Worm (Caenorhabditis elegans) whole organism, young adult: ENCODE measurements around the gene T04C12.8.

Experiments used
- B0261.1 ChIP-seq: sonication (generic microtip); optimal IDR thresholded peaks from 2 replicates; lab custom pipeline; 2016; ENCODE audit warnings: mild to moderate bottlenecking, missing genetic modification characterization, moderate library complexity, missing compliant biosample characterization
- C06A6.2 ChIP-seq: fragments of 200-800 bp; sonication (Bioruptor generic); conservative IDR thresholded peaks from 2 replicates; pipeline ENCODE4 v1.3.6; 2022; ENCODE audit warnings: missing genetic modification characterization, missing compliant biosample characterization
- F33H1.4 ChIP-seq: fragments of 200-800 bp; sonication (Bioruptor generic); IDR thresholded peaks from 2 replicates; pipeline ENCODE4 v1.3.6; 2022; ENCODE audit warnings: missing genetic modification reagents, missing genetic modification characterization, missing compliant biosample characterization
- F37B4.10 ChIP-seq: fragments of 200-800 bp; sonication (Bioruptor generic); IDR thresholded peaks from 2 replicates; pipeline ENCODE4 v1.3.6; 2022; ENCODE audit warnings: missing genetic modification characterization, missing compliant biosample characterization
- F57A8.1 ChIP-seq: fragments of 200-800 bp; sonication (Bioruptor generic); optimal IDR thresholded peaks from 2 replicates; lab custom pipeline; 2018; ENCODE audit warnings: mild to moderate bottlenecking, missing genetic modification characterization, moderate library complexity, missing compliant biosample characterization
- T07F8.4 ChIP-seq: sonication (generic microtip); optimal IDR thresholded peaks from 2 replicates; lab custom pipeline; 2016; ENCODE audit warnings: mild to moderate bottlenecking, missing genetic modification characterization, moderate library complexity, missing compliant biosample characterization
- Y53F4B.3 ChIP-seq: fragments of 200-800 bp; sonication (Bioruptor generic); IDR thresholded peaks from 2 replicates; pipeline ENCODE4 v1.3.6; 2022; ENCODE audit warnings: missing genetic modification reagents, missing genetic modification characterization, missing compliant biosample characterization
- Y53G8AR.9 ChIP-seq: fragments of 200-800 bp; sonication (Bioruptor generic); conservative IDR thresholded peaks from 2 replicates; pipeline ENCODE4 v1.3.6; 2022; ENCODE audit warnings: missing genetic modification reagents, missing genetic modification characterization, missing compliant biosample characterization
- Y67H2A.10 ChIP-seq: fragments of 200-800 bp; sonication (Bioruptor generic); conservative IDR thresholded peaks from 2 replicates; pipeline ENCODE4 v1.3.6; 2022; ENCODE audit warnings: missing genetic modification reagents, missing genetic modification characterization, missing compliant biosample characterization
- Y95B8A.8 ChIP-seq: fragments of 200-800 bp; sonication (Bioruptor generic); IDR thresholded peaks from 2 replicates; pipeline ENCODE4 v1.3.6; 2022; ENCODE audit warnings: missing genetic modification reagents, missing genetic modification characterization, missing compliant biosample characterization
- aptf-2 ChIP-seq: fragments of 200-800 bp; sonication (Bioruptor generic); conservative IDR thresholded peaks from 2 replicates; pipeline ENCODE4 v1.3.6; 2022; ENCODE audit warnings: missing genetic modification reagents, missing genetic modification characterization, missing compliant biosample characterization
- attf-3 ChIP-seq: fragments of 200-800 bp; sonication (Bioruptor generic); conservative IDR thresholded peaks from 2 replicates; pipeline ENCODE4 v1.3.6; 2022; ENCODE audit warnings: missing genetic modification reagents, missing genetic modification characterization, missing compliant biosample characterization
- bed-1 ChIP-seq: fragments of 200-800 bp; sonication (Bioruptor generic); IDR thresholded peaks from 2 replicates; pipeline ENCODE4 v1.3.6; 2022; ENCODE audit warnings: missing genetic modification reagents, missing genetic modification characterization, missing compliant biosample characterization
- bed-2 ChIP-seq: fragments of 200-800 bp; sonication (Bioruptor generic); IDR thresholded peaks from 2 replicates; pipeline ENCODE4 v1.3.6; 2022; ENCODE audit warnings: missing genetic modification reagents, missing genetic modification characterization, missing compliant biosample characterization
- cebp-2 ChIP-seq: fragments of 200-800 bp; sonication (Bioruptor generic); IDR thresholded peaks from 2 replicates; pipeline ENCODE4 v1.3.6; 2022; ENCODE audit warnings: missing genetic modification characterization, missing compliant biosample characterization
- ceh-100 ChIP-seq: fragments of 200-800 bp; sonication (Bioruptor generic); IDR thresholded peaks from 2 replicates; pipeline ENCODE4 v1.3.6; 2022; ENCODE audit warnings: missing genetic modification reagents, missing genetic modification characterization, missing compliant biosample characterization
- ceh-27 ChIP-seq: fragments of 200-800 bp; sonication (Bioruptor generic); optimal IDR thresholded peaks from 2 replicates; lab custom pipeline; 2018; ENCODE audit warnings: mild to moderate bottlenecking, missing genetic modification characterization, moderate library complexity, missing compliant biosample characterization
- ceh-79 ChIP-seq: sonication (generic microtip); optimal IDR thresholded peaks from 2 replicates; lab custom pipeline; 2017; ENCODE audit warnings: mild to moderate bottlenecking, missing genetic modification characterization, missing compliant biosample characterization
- dpff-1 ChIP-seq: sonication (generic microtip); optimal IDR thresholded peaks from 2 replicates; lab custom pipeline; 2017; ENCODE audit warnings: mild to moderate bottlenecking, missing genetic modification characterization, missing compliant biosample characterization
- efl-1 ChIP-seq: fragments of 150-350 bp; optimal IDR thresholded peaks from 2 replicates; lab custom pipeline; 2014; ENCODE audit warnings: missing biosample characterization, missing genetic modification reagents, missing genetic modification characterization
- hlh-12 ChIP-seq: sonication (generic microtip); optimal IDR thresholded peaks from 2 replicates; lab custom pipeline; 2016; ENCODE audit warnings: missing genetic modification characterization, missing compliant biosample characterization
- hmg-1.2 ChIP-seq: fragments of 200-800 bp; sonication (Bioruptor generic); IDR thresholded peaks from 2 replicates; pipeline ENCODE4 v1.3.6; 2022; ENCODE audit warnings: missing genetic modification reagents, missing genetic modification characterization, missing compliant biosample characterization
- let-607 ChIP-seq, 2 experiments: fragments of 200-800 bp in 1 of 2; sonication (Bioruptor generic) in 1 of 2; sonication (generic microtip) in 1 of 2; optimal IDR thresholded peaks; 2 replicates each; lab custom pipeline; 2016 to 2018; ENCODE audit warnings: mild to moderate bottlenecking in 2 of 2, missing compliant biosample characterization in 2 of 2, missing genetic modification characterization in 2 of 2, moderate library complexity in 2 of 2, missing genotype in 1 of 2
- lin-35 ChIP-seq, 3 experiments: fragments of 150-350 bp in 2 of 3; sonication (generic microtip) in 1 of 3; optimal IDR thresholded peaks; 2 replicates each; lab custom pipeline; 2014 to 2018; ENCODE audit warnings: missing biosample characterization in 3 of 3, missing genetic modification characterization in 3 of 3, missing genetic modification reagents in 3 of 3
- lin-54 ChIP-seq: fragments of 200-800 bp; sonication (Bioruptor generic); optimal IDR thresholded peaks from 2 replicates; lab custom pipeline; 2018; ENCODE audit warnings: mild to moderate bottlenecking, missing genetic modification characterization, missing compliant biosample characterization
- lir-1 ChIP-seq: fragments of 200-800 bp; sonication (Bioruptor generic); conservative IDR thresholded peaks from 2 replicates; pipeline ENCODE4 v1.3.6; 2022; ENCODE audit warnings: missing genetic modification reagents, missing genetic modification characterization, missing compliant biosample characterization
- lsl-1 ChIP-seq: fragments of 200-800 bp; sonication (Bioruptor generic); optimal IDR thresholded peaks from 2 replicates; lab custom pipeline; 2018; ENCODE audit warnings: mild to moderate bottlenecking, missing genetic modification characterization, moderate library complexity, missing compliant biosample characterization
- lsy-27 ChIP-seq: sonication (generic microtip); optimal IDR thresholded peaks from 2 replicates; lab custom pipeline; 2017; ENCODE audit warnings: missing genetic modification characterization, mild to moderate bottlenecking, missing compliant biosample characterization, antibody characterized with exemption, missing genotype, borderline replicate concordance; ENCODE audit not compliant: insufficient read depth
- madf-6 ChIP-seq: fragments of 200-800 bp; sonication (Bioruptor generic); IDR thresholded peaks from 2 replicates; pipeline ENCODE4 v1.3.6; 2022; ENCODE audit warnings: missing genetic modification reagents, missing genetic modification characterization, missing compliant biosample characterization
- madf-8 ChIP-seq: fragments of 200-800 bp; sonication (Bioruptor generic); conservative IDR thresholded peaks from 2 replicates; pipeline ENCODE4 v1.3.6; 2022; ENCODE audit warnings: missing genetic modification reagents, missing genetic modification characterization, missing compliant biosample characterization
- nfya-1 ChIP-seq: sonication (generic microtip); optimal IDR thresholded peaks from 2 replicates; lab custom pipeline; 2017; ENCODE audit warnings: antibody characterized with exemption, missing compliant biosample characterization, missing genetic modification characterization, borderline replicate concordance; ENCODE audit not compliant: insufficient read depth
- nfya-2 ChIP-seq: fragments of 200-800 bp; sonication (Bioruptor generic); IDR thresholded peaks from 2 replicates; pipeline ENCODE4 v1.3.6; 2022; ENCODE audit warnings: missing genetic modification reagents, missing genetic modification characterization, missing compliant biosample characterization
- nhr-120 ChIP-seq: fragments of 200-800 bp; sonication (Bioruptor generic); IDR thresholded peaks from 2 replicates; pipeline ENCODE4 v1.3.6; 2022; ENCODE audit warnings: missing genetic modification characterization, missing compliant biosample characterization
- nhr-179 ChIP-seq: sonication (generic microtip); optimal IDR thresholded peaks from 2 replicates; lab custom pipeline; 2016; ENCODE audit warnings: mild to moderate bottlenecking, missing genetic modification characterization, missing compliant biosample characterization
- pbrm-1 ChIP-seq: fragments of 200-800 bp; sonication (Bioruptor generic); IDR thresholded peaks from 2 replicates; pipeline ENCODE4 v1.3.6; 2022; ENCODE audit warnings: missing genetic modification reagents, missing genetic modification characterization, missing compliant biosample characterization
- rcor-1 ChIP-seq: fragments of 200-800 bp; sonication (Bioruptor generic); IDR thresholded peaks from 2 replicates; pipeline ENCODE4 v1.3.6; 2022; ENCODE audit warnings: missing genetic modification reagents, missing genetic modification characterization, missing compliant biosample characterization
- snpc-4 ChIP-seq, 5 experiments: fragments of 150-350 bp in 1 of 5; sonication (generic microtip) in 4 of 5; optimal IDR thresholded peaks; 2 replicates each; lab custom pipeline; 2014 to 2018; ENCODE audit warnings: missing genetic modification characterization in 5 of 5, missing biosample characterization in 3 of 5, antibody characterized with exemption in 2 of 5, mild to moderate bottlenecking in 2 of 5, missing compliant biosample characterization in 2 of 5, missing genotype in 2 of 5, moderate library complexity in 2 of 5, missing genetic modification reagents in 1 of 5
- somi-1 ChIP-seq: fragments of 200-800 bp; sonication (Bioruptor generic); optimal IDR thresholded peaks from 2 replicates; lab custom pipeline; 2018; ENCODE audit warnings: mild to moderate bottlenecking, missing genetic modification characterization, missing compliant biosample characterization
- zim-3 ChIP-seq: sonication (generic microtip); optimal IDR thresholded peaks from 2 replicates; lab custom pipeline; 2017; ENCODE audit warnings: mild to moderate bottlenecking, missing genetic modification characterization, moderate library complexity, missing compliant biosample characterization
- ztf-22 ChIP-seq: fragments of 200-800 bp; sonication (Bioruptor generic); optimal IDR thresholded peaks from 2 replicates; lab custom pipeline; 2018; ENCODE audit warnings: mild to moderate bottlenecking, missing genetic modification characterization, moderate library complexity, missing compliant biosample characterization
- ztf-25 ChIP-seq: fragments of 200-800 bp; sonication (Bioruptor generic); IDR thresholded peaks from 2 replicates; pipeline ENCODE4 v1.3.6; 2022; ENCODE audit warnings: missing genetic modification reagents, missing genetic modification characterization, missing compliant biosample characterization
- ztf-26 ChIP-seq: sonication (generic microtip); optimal IDR thresholded peaks from 2 replicates; lab custom pipeline; 2017; ENCODE audit warnings: missing genetic modification characterization, missing compliant biosample characterization

The T04C12.8 gene

DNA sequence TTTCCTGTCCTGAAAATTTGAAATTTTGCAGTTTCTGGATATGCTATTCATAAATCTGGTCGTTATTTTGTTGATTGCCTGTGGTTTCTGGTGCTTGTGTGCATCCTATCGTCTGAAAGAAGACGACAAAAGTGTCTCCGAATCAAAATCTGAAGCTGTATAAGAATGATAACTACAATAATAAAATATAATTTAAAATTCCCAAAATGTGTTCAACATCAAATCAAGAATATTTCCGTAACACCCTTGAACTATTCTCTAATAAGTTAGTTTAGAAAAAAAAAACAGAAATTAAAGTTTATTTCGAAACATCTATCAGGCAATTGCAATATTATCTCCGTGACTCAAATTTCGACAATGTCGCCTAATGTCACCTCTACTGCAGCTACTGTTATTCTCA, 28.7 kb downstream of the T04C12.8 start, which contains the start of gene C45B11.8:
Gene C45B11.8 (plus strand): TSS at position 301 of the 400 bp plus-strand sequence.
- TF ChIP-seq Y53F4B.3, result no peak
- TF ChIP-seq ztf-26 (tag; lab: Kevin White, UChicago), result no peak
- no peak for TF ChIP-seq T07F8.4 (tag; lab: Kevin White, UChicago)
- TF ChIP-seq ceh-79 (tag; lab: Kevin White, UChicago), result no peak
- TF ChIP-seq Y95B8A.8 (GFP tag; lab: Robert Waterston, UW), result no peak
- no peak for TF ChIP-seq Y67H2A.10 (GFP tag; lab: Robert Waterston, UW)

DNA sequence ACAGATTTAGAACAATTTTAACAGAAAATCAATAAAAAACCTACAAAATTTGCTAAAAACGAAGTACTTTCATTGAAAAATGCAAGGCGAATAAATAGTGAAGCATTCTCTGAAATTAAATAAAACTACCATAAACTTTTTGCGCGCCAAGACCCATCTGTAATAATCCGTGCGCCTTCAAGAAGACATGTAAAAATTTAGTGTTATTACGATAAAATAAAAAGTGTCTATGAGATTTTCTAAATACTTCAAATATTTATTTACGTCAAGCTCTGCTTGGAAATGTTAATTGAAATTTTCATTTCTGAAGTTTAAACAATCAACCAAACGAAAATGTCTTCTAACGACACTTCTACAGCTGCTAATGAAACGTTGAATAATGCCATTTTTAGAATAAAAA, 29.1 kb downstream of the T04C12.8 start, which contains the start of gene C45B11.9:
Gene C45B11.9 (plus strand): TSS at position 301 of the 400 bp plus-strand sequence.
- no peak for TF ChIP-seq madf-6 (GFP tag; lab: Robert Waterston, UW)
- TF ChIP-seq T07F8.4 (tag; lab: Kevin White, UChicago), result no peak
- TF ChIP-seq F33H1.4, result no peak
- no peak for TF ChIP-seq lsy-27 (tag; lab: Kevin White, UChicago)
- TF ChIP-seq nhr-120 (GFP tag; lab: Robert Waterston, UW), result no peak
- TF ChIP-seq lsl-1 (GFP tag; lab: Kevin White, UChicago), result no peak
- no peak for TF ChIP-seq nhr-179
- TF ChIP-seq zim-3 (tag; lab: Kevin White, UChicago), result no peak

DNA sequence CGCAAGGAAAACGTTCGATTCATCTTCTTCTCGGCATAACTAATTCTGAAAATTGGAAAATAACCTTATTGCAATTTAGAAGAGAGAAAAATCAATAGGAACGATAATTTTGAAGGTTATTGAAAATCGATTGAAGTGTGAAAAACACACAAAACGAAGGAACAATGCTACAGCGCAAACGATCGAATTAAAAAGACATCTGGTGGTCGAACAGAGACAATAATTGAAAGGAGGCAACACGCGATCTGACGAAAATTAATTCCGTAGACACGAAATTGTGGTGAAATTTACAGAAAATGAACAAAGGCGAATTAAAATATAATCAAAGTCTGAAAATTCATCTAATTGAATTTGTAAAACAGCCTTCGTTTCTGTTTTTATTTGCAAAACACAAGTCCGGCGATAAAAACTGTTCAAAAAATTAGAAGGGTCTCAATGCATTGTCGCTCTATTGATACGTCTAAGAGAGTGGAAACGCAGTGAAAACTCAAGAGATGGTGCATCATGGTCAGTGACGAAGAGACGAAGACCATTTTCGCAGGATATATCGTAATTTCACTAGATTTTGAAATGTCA, 29.7 kb downstream of the T04C12.8 start, which contains the start of gene pak-2:
Gene pak-2 (minus strand): TSS at position 51 of the 576 bp plus-strand sequence.
- no peak for TF ChIP-seq ztf-25 (GFP tag; lab: Robert Waterston, UW)
- no peak for TF ChIP-seq dpff-1 (tag; lab: Kevin White, UChicago)
- TF ChIP-seq lin-35 (GFP tag; optimal IDR thresholded peaks at IDR 0.05; lab: Kevin White, UChicago), result peak in 1 of 3 experiments; percentile 42
- TF ChIP-seq B0261.1, result peak; percentile 1
- TF ChIP-seq ceh-100, result peak; percentile 96
- no peak for TF ChIP-seq F37B4.10
- no peak for TF ChIP-seq hlh-12 (tag; lab: Kevin White, UChicago)
- TF ChIP-seq snpc-4 (GFP tag; optimal IDR thresholded peaks at IDR 0.05; lab: Kevin White, UChicago), result no peak
- peak in 1 of 4 experiments; percentile 38 for TF ChIP-seq snpc-4 (tag; optimal IDR thresholded peaks at IDR 0.05; lab: Kevin White, UChicago)
- TF ChIP-seq ztf-22 (GFP tag; lab: Kevin White, UChicago), result no peak
- TF ChIP-seq T07F8.4 (tag; lab: Kevin White, UChicago), result no peak
- TF ChIP-seq lir-1 (GFP tag; lab: Robert Waterston, UW), result no peak
- TF ChIP-seq hmg-1.2 (GFP tag; lab: Robert Waterston, UW), result peak; percentile 58; the same call in 1 of the 2 replicates
- TF ChIP-seq nfya-2 (GFP tag; lab: Robert Waterston, UW), result no peak
- 0 out of 2 replicates have a peak, but pooled peaks have one; percentile 32 for TF ChIP-seq rcor-1 (GFP tag; lab: Robert Waterston, UW)
- TF ChIP-seq attf-3 (GFP tag; lab: Robert Waterston, UW), result peak; percentile 51; the same call in 1 of the 2 replicates
- TF ChIP-seq madf-8, result no peak
- 0 out of 2 replicates have a peak, but pooled peaks have one; percentile 69 for TF ChIP-seq bed-2 (GFP tag; lab: Robert Waterston, UW)
- TF ChIP-seq efl-1, result peak; percentile 12
- TF ChIP-seq Y53G8AR.9 (GFP tag; lab: Robert Waterston, UW), result no peak
- no peak for TF ChIP-seq nfya-1 (tag; lab: Kevin White, UChicago)
- TF ChIP-seq ceh-27 (GFP tag; lab: Kevin White, UChicago), result peak; percentile 84
- TF ChIP-seq bed-1 (GFP tag; lab: Robert Waterston, UW), result no peak
- TF ChIP-seq aptf-2 (GFP tag; lab: Robert Waterston, UW), result 0 out of 2 replicates have a peak, but pooled peaks have one; percentile 36
- TF ChIP-seq cebp-2 (GFP tag; lab: Robert Waterston, UW), result no peak
- TF ChIP-seq pbrm-1 (GFP tag; lab: Robert Waterston, UW), result peak; percentile 54; the same call in 1 of the 2 replicates
- peak; percentile 48 for TF ChIP-seq lin-54 (GFP tag; lab: Kevin White, UChicago)
- peak; percentile 10 for TF ChIP-seq somi-1 (GFP tag; lab: Kevin White, UChicago)
- no peak for TF ChIP-seq C06A6.2 (GFP tag; lab: Robert Waterston, UW)
- TF ChIP-seq F57A8.1 (GFP tag; lab: Kevin White, UChicago), result no peak
- peak in 1 of 2 experiments; percentile 3 for TF ChIP-seq let-607 (tag; optimal IDR thresholded peaks at IDR 0.05; lab: Kevin White, UChicago)
